Fruit fly (Drosophila melanogaster): ENCODE data around the gene CG32436.

DNA sequence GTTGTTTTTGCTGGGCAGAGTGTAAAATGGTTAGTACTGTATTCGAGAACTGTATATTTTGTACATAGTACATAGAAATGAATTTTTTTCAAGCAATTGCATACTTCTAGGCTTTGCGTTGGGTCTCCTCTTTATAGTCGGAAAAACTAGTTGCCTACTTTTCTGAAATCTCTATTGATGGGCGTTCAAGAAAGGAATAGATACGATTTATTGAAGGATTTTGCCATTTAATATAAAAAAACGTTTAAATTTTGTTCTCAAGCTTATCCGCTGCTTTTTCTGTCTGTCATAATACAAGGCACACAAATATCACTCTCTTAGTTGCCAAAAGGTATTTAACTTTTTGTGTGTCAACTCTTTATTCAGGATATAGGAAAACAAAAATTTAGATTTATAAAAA lies 16.0 kb downstream of the CG32436 start, which contains the start of gene CG32440:
- TF ChIP-seq psq (optimal IDR thresholded peaks at IDR 0.05) (no peak), Dll (optimal IDR thresholded peaks at IDR 0.05) (no peak), usp (GFP tag; optimal IDR thresholded peaks at IDR 0.05) (no peak), CG8478 (optimal IDR thresholded peaks at IDR 0.05) (no peak)
